Fruit fly (Drosophila melanogaster): ENCODE measurements around the gene CG31635.
A peak's percentile ranks its signal among the peaks of the same experiment; 100 is the strongest.

CG31635 gene

dm6 chr2L:6648163-6648628 is 718 bp downstream of the CG31635 start (continued):
- TF ChIP-seq CG10654 (GFP tag; optimal IDR thresholded peaks at IDR 0.05) (peak; percentile 94), ro (GFP tag; IDR thresholded peaks at IDR 0.05) (peak; percentile 80), crol (GFP tag; IDR thresholded peaks at IDR 0.05) (peak; percentile 48), disco-r (GFP tag; optimal IDR thresholded peaks at IDR 0.05) (peak; percentile 75), CG16863 (GFP tag; optimal IDR thresholded peaks at IDR 0.05) (peak; percentile 88), C15 (GFP tag; IDR thresholded peaks at IDR 0.05) (peak; percentile 78; the same call in 2 of the 3 replicates), CG10321 (GFP tag; IDR thresholded peaks at IDR 0.05) (peak; percentile 75), Opbp (GFP tag; IDR thresholded peaks at IDR 0.05; ENCODE audit: partially characterized antibody) (no peak), CG15514 (GFP tag; optimal IDR thresholded peaks at IDR 0.05) (peak; percentile 90), CG34422 (GFP tag; IDR thresholded peaks at IDR 0.05) (peak; percentile 92), ssp (GFP tag; IDR thresholded peaks at IDR 0.05) (peak; percentile 79), tll (GFP tag; optimal IDR thresholded peaks at IDR 0.05) (peak; percentile 28), Ssrp (tag; optimal IDR thresholded peaks at IDR 0.05) (peak; percentile 96), CG12071 (GFP tag; optimal IDR thresholded peaks at IDR 0.05) (peak; percentile 85), Ptx1 (GFP tag; IDR thresholded peaks at IDR 0.05) (peak; percentile 94), CG8359 (GFP tag; optimal IDR thresholded peaks at IDR 0.05; ENCODE audit: borderline replicate concordance) (peak; percentile 85), kni (GFP tag; optimal IDR thresholded peaks at IDR 0.05) (peak; percentile 69), CG4617 (GFP tag; optimal IDR thresholded peaks at IDR 0.05; ENCODE audit: borderline replicate concordance) (peak; percentile 87), CG34376 (GFP tag; optimal IDR thresholded peaks at IDR 0.05) (peak; percentile 95), pros (GFP tag; optimal IDR thresholded peaks at IDR 0.05) (peak; percentile 33), CG13624 (GFP tag; optimal IDR thresholded peaks at IDR 0.05) (peak; percentile 90), CG3847 (GFP tag; IDR thresholded peaks at IDR 0.05) (peak; percentile 94), ken (GFP tag; IDR thresholded peaks at IDR 0.05) (peak; percentile 92), CG3065 (GFP tag; optimal IDR thresholded peaks at IDR 0.05) (peak; percentile 90), CG3838 (GFP tag; optimal IDR thresholded peaks at IDR 0.05) (peak; percentile 96), CG11456 (GFP tag; IDR thresholded peaks at IDR 0.05) (peak; percentile 91), wek (GFP tag; optimal IDR thresholded peaks at IDR 0.05) (peak; percentile 79), CG33557 (GFP tag; optimal IDR thresholded peaks at IDR 0.05) (peak; percentile 89), Six4 (GFP tag; optimal IDR thresholded peaks at IDR 0.05) (peak; percentile 93), gro (GFP tag; optimal IDR thresholded peaks at IDR 0.05) (peak; percentile 92), Jarid2 (GFP tag; optimal IDR thresholded peaks at IDR 0.05) (peak; percentile 77), CG7271 (tag; optimal IDR thresholded peaks at IDR 0.05) (peak; percentile 74), CG12104 (GFP tag; optimal IDR thresholded peaks at IDR 0.05) (peak; percentile 97), Ets65A (GFP tag) (peak; percentile 98), HLHmδ (GFP tag; optimal IDR thresholded peaks at IDR 0.05) (no peak), CG2199 (GFP tag; IDR thresholded peaks at IDR 0.05) (peak; percentile 86; the same call in 1 of the 3 replicates), ash1 (GFP tag; optimal IDR thresholded peaks at IDR 0.05) (peak; percentile 65), klu (GFP tag; IDR thresholded peaks at IDR 0.05) (peak; percentile 89), HmgZ (tag; optimal IDR thresholded peaks at IDR 0.05) (peak; percentile 98), nom (GFP tag; optimal IDR thresholded peaks at IDR 0.05) (peak; percentile 71), CG4282 (GFP tag; optimal IDR thresholded peaks at IDR 0.05) (peak; percentile 1), ci (GFP tag; IDR thresholded peaks at IDR 0.05) (peak; percentile 89), CG13775 (GFP tag; optimal IDR thresholded peaks at IDR 0.05) (peak; percentile 98), bab2 (GFP tag; optimal IDR thresholded peaks at IDR 0.05) (peak; percentile 93), cwo (GFP tag; optimal IDR thresholded peaks at IDR 0.05) (peak; percentile 94), vnd (GFP tag; IDR thresholded peaks at IDR 0.05; ENCODE audit: partially characterized antibody) (no peak), Scr (GFP tag; IDR thresholded peaks at IDR 0.05; ENCODE audit: partially characterized antibody) (no peak), CG6254 (GFP tag; optimal IDR thresholded peaks at IDR 0.05) (peak; percentile 87), CG14441 (GFP tag; IDR thresholded peaks at IDR 0.05) (peak; percentile 92), Hey (tag; optimal IDR thresholded peaks at IDR 0.05) (no peak)

All from whole organism, embryonic.